Fruit fly (Drosophila melanogaster) whole organism, embryonic: ENCODE results near the gene nanos.

Experiments
- B-H2 ChIP-seq: fragments of 200-800 bp; sonication (Bioruptor generic); optimal IDR thresholded peaks from 2 replicates; lab custom pipeline; 2018; ENCODE audit warnings: missing biosample characterization, mild to moderate bottlenecking, missing genetic modification characterization
- CG10979 ChIP-seq: fragments of 200-800 bp; sonication (Bioruptor generic); optimal IDR thresholded peaks from 2 replicates; lab custom pipeline; 2018; ENCODE audit warnings: missing biosample characterization, mild to moderate bottlenecking, missing genetic modification characterization, moderate library complexity
- CG11456 ChIP-seq: fragments of 200-800 bp; sonication (Bioruptor generic); IDR thresholded peaks from 3 replicates; pipeline ENCODE4 v1.3.6; 2022; ENCODE audit warnings: missing biosample characterization, missing genetic modification characterization
- CG12219 ChIP-seq: fragments of 200-800 bp; sonication (Bioruptor generic); optimal IDR thresholded peaks from 3 replicates; lab custom pipeline; 2018; ENCODE audit warnings: missing biosample characterization, mild to moderate bottlenecking, missing genetic modification characterization
- CG15011 ChIP-seq: fragments of 200-800 bp; sonication (Bioruptor generic); optimal IDR thresholded peaks from 3 replicates; lab custom pipeline; 2018; ENCODE audit warnings: missing biosample characterization, mild to moderate bottlenecking, missing genetic modification characterization
- CG16813 ChIP-seq: fragments of 200-800 bp; sonication (Bioruptor generic); IDR thresholded peaks from 3 replicates; pipeline ENCODE4 v1.3.6; 2022; ENCODE audit warnings: missing biosample characterization, missing genetic modification characterization; ENCODE audit not compliant: partially characterized antibody
- CG16863 ChIP-seq: fragments of 200-800 bp; sonication (Bioruptor generic); optimal IDR thresholded peaks from 3 replicates; lab custom pipeline; 2016; ENCODE audit warnings: missing biosample characterization, missing genetic modification characterization
- CG1792 ChIP-seq: fragments of 200-800 bp; sonication (Bioruptor generic); optimal IDR thresholded peaks from 2 replicates; lab custom pipeline; 2016; ENCODE audit warnings: missing biosample characterization, missing genetic modification characterization
- CG18262 ChIP-seq: fragments of 200-800 bp; optimal IDR thresholded peaks from 3 replicates; lab custom pipeline; 2019; ENCODE audit warnings: missing biosample characterization, mild to moderate bottlenecking, missing genetic modification characterization, moderate library complexity
- CG18476 ChIP-seq: fragments of 200-800 bp; sonication (Bioruptor generic); optimal IDR thresholded peaks from 2 replicates; lab custom pipeline; 2016; ENCODE audit warnings: missing biosample characterization, mild to moderate bottlenecking, missing genetic modification characterization
- CG18764 ChIP-seq: fragments of 200-800 bp; sonication (Bioruptor generic); optimal IDR thresholded peaks from 3 replicates; lab custom pipeline; 2016; ENCODE audit warnings: missing biosample characterization, missing genetic modification characterization
- CG2120 ChIP-seq: fragments of 200-800 bp; sonication (Bioruptor generic); optimal IDR thresholded peaks from 3 replicates; lab custom pipeline; 2016; ENCODE audit warnings: missing biosample characterization, missing genetic modification characterization
- CG2199 ChIP-seq: fragments of 200-800 bp; sonication (Bioruptor generic); IDR thresholded peaks from 3 replicates; pipeline ENCODE4 v1.3.6; 2022; ENCODE audit warnings: missing biosample characterization, missing genetic modification characterization
- CG2678 ChIP-seq: fragments of 200-800 bp; sonication (Bioruptor generic); optimal IDR thresholded peaks from 3 replicates; lab custom pipeline; 2019; ENCODE audit warnings: missing biosample characterization, mild to moderate bottlenecking, missing genetic modification characterization, moderate library complexity
- CG32772 ChIP-seq: fragments of 200-800 bp; sonication (Bioruptor generic); IDR thresholded peaks from 2 replicates; pipeline ENCODE4 v1.3.6; 2022; ENCODE audit warnings: missing biosample characterization, missing genetic modification characterization
- CG34224 ChIP-seq: fragments of 200-800 bp; sonication (Bioruptor generic); IDR thresholded peaks from 3 replicates; pipeline ENCODE4 v1.3.6; 2022; ENCODE audit warnings: missing biosample characterization, missing genetic modification characterization; ENCODE audit not compliant: partially characterized antibody
- CG6683 ChIP-seq: fragments of 200-800 bp; sonication (Bioruptor generic); optimal IDR thresholded peaks from 2 replicates; lab custom pipeline; 2017; ENCODE audit warnings: missing biosample characterization, mild to moderate bottlenecking, missing genetic modification characterization, missing genetic modification reagents
- CG7839 ChIP-seq: fragments of 200-800 bp; sonication (Bioruptor generic); optimal IDR thresholded peaks from 3 replicates; lab custom pipeline; 2018; ENCODE audit warnings: missing biosample characterization, mild to moderate bottlenecking, missing genetic modification characterization, moderate library complexity
- CG7987 ChIP-seq: fragments of 200-800 bp; sonication (Bioruptor generic); optimal IDR thresholded peaks from 2 replicates; lab custom pipeline; 2018; ENCODE audit warnings: missing biosample characterization, mild to moderate bottlenecking, missing genetic modification characterization, moderate library complexity
- CG8089 ChIP-seq: fragments of 200-800 bp; sonication (Bioruptor generic); optimal IDR thresholded peaks from 3 replicates; lab custom pipeline; 2016; ENCODE audit warnings: missing biosample characterization, missing genetic modification characterization
- CG8478 ChIP-seq: fragments of >200 bp; optimal IDR thresholded peaks from 2 replicates; lab custom pipeline; 2018
- E2f2 ChIP-seq: fragments of 200-800 bp; sonication (Bioruptor generic); IDR thresholded peaks from 2 replicates; pipeline ENCODE4 v1.3.6; 2022; ENCODE audit warnings: missing biosample characterization, missing genetic modification characterization
- GATAe ChIP-seq: fragments of 200-800 bp; sonication (Bioruptor generic); conservative IDR thresholded peaks from 2 replicates; pipeline ENCODE4 v1.3.6; 2022; ENCODE audit warnings: missing biosample characterization, missing genetic modification characterization
- Hr3 ChIP-seq: fragments of 200-800 bp; sonication (Bioruptor generic); optimal IDR thresholded peaks from 3 replicates; lab custom pipeline; 2016; ENCODE audit warnings: missing biosample characterization, missing genetic modification characterization
- Med ChIP-seq: fragments of 200-800 bp; sonication (Bioruptor generic); peaks from one replicate; lab custom pipeline; 2016; ENCODE audit warnings: missing biosample characterization, missing genetic modification characterization, mild to moderate bottlenecking, inconsistent platforms, moderate library complexity
- Myb ChIP-seq: fragments of 200-800 bp; sonication (Bioruptor generic); optimal IDR thresholded peaks from 2 replicates; lab custom pipeline; 2016; ENCODE audit warnings: missing biosample characterization, missing genetic modification characterization
- Nf-YA ChIP-seq: fragments of 200-800 bp; sonication (Bioruptor generic); IDR thresholded peaks from 2 replicates; pipeline ENCODE4 v1.3.6; 2022; ENCODE audit warnings: missing biosample characterization, missing genetic modification characterization
- Stat92E ChIP-seq, 3 experiments: fragments of >200 bp in 2 of 3; fragments of 200-800 bp in 1 of 3; sonication (Bioruptor generic) in 1 of 3; optimal IDR thresholded peaks; 2 replicates each; lab custom pipeline; 2017 to 2019; ENCODE audit warnings: missing biosample characterization in 3 of 3, missing genetic modification characterization in 3 of 3, mild to moderate bottlenecking in 1 of 3, moderate library complexity in 1 of 3
- Vsx1 ChIP-seq: fragments of 200-800 bp; sonication (Bioruptor generic); optimal IDR thresholded peaks from 2 replicates; lab custom pipeline; 2017; ENCODE audit warnings: missing biosample characterization, mild to moderate bottlenecking, missing genetic modification characterization, missing genetic modification reagents
- bigmax ChIP-seq: fragments of 200-800 bp; sonication (Bioruptor generic); optimal IDR thresholded peaks from 2 replicates; lab custom pipeline; 2018; ENCODE audit warnings: missing biosample characterization, mild to moderate bottlenecking, missing genetic modification characterization
- bowl ChIP-seq: fragments of 200-800 bp; sonication (Bioruptor generic); IDR thresholded peaks from 2 replicates; pipeline ENCODE4 v1.3.6; 2022; ENCODE audit warnings: missing biosample characterization, missing genetic modification characterization
- chinmo ChIP-seq: fragments of 200-800 bp; sonication (Bioruptor generic); IDR thresholded peaks from 4 replicates; pipeline ENCODE4 v1.3.6; 2022; ENCODE audit warnings: missing biosample characterization, missing genetic modification characterization; ENCODE audit not compliant: partially characterized antibody
- corto ChIP-seq: fragments of 200-800 bp; sonication (Bioruptor generic); optimal IDR thresholded peaks from 2 replicates; lab custom pipeline; 2016; ENCODE audit warnings: missing biosample characterization, mild to moderate bottlenecking, missing genetic modification characterization, moderate library complexity
- disco-r ChIP-seq: fragments of 200-800 bp; sonication (Bioruptor generic); optimal IDR thresholded peaks from 2 replicates; lab custom pipeline; 2016; ENCODE audit warnings: missing biosample characterization, missing genetic modification characterization
- dm ChIP-seq: fragments of 200-800 bp; sonication (Bioruptor generic); optimal IDR thresholded peaks from 3 replicates; lab custom pipeline; 2016; ENCODE audit warnings: missing biosample characterization, missing genetic modification characterization
- dmrt11E ChIP-seq: fragments of 200-800 bp; sonication (Bioruptor generic); optimal IDR thresholded peaks from 3 replicates; lab custom pipeline; 2018; ENCODE audit warnings: missing biosample characterization, mild to moderate bottlenecking, missing genetic modification characterization, moderate library complexity
- emc ChIP-seq: fragments of 200-800 bp; sonication (Bioruptor generic); optimal IDR thresholded peaks from 2 replicates; lab custom pipeline; 2016; ENCODE audit warnings: missing biosample characterization, missing genetic modification characterization
- ems ChIP-seq: fragments of 200-800 bp; sonication (Bioruptor generic); optimal IDR thresholded peaks from 3 replicates; lab custom pipeline; 2016; ENCODE audit warnings: missing biosample characterization, missing genetic modification characterization
- fd96Cb ChIP-seq: fragments of 200-800 bp; sonication (Bioruptor generic); optimal IDR thresholded peaks from 2 replicates; lab custom pipeline; 2018; ENCODE audit warnings: missing biosample characterization, mild to moderate bottlenecking, missing genetic modification characterization, moderate library complexity
- h ChIP-seq: fragments of >200 bp; optimal IDR thresholded peaks from 2 replicates; lab custom pipeline; 2017
- jigr1 ChIP-seq: fragments of 200-800 bp; sonication (Bioruptor generic); IDR thresholded peaks from 3 replicates; pipeline ENCODE4 v1.3.6; 2022; ENCODE audit warnings: missing biosample characterization, missing genetic modification characterization
- jumu ChIP-seq: fragments of 200-800 bp; sonication (Bioruptor generic); optimal IDR thresholded peaks from 3 replicates; lab custom pipeline; 2016; ENCODE audit warnings: missing biosample characterization, missing genetic modification characterization
- lab ChIP-seq: fragments of 200-800 bp; sonication (Bioruptor generic); optimal IDR thresholded peaks from 3 replicates; lab custom pipeline; 2017; ENCODE audit warnings: missing biosample characterization, missing genetic modification characterization, mild to moderate bottlenecking, moderate library complexity, missing genetic modification reagents
- lov ChIP-seq, 2 experiments: fragments of 200-800 bp in 1 of 2; fragments of >200 bp in 1 of 2; sonication (Bioruptor generic) in 1 of 2; IDR thresholded peaks in 1 of 2; optimal IDR thresholded peaks in 1 of 2; 2 replicates in 1 of 2; 3 replicates in 1 of 2; pipeline versions ENCODE4 v1.3.6 to Lab custom; 2017 to 2022; ENCODE audit warnings: missing biosample characterization in 1 of 2, missing genetic modification characterization in 1 of 2
- mld ChIP-seq: fragments of 200-800 bp; sonication (Bioruptor generic); IDR thresholded peaks from 3 replicates; pipeline ENCODE4 v1.3.6; 2022; ENCODE audit warnings: missing biosample characterization, missing genetic modification characterization; ENCODE audit not compliant: partially characterized antibody
- nmo ChIP-seq: fragments of 200-800 bp; sonication (Bioruptor generic); optimal IDR thresholded peaks from 2 replicates; lab custom pipeline; 2018; ENCODE audit warnings: missing biosample characterization, mild to moderate bottlenecking, missing genetic modification characterization, moderate library complexity
- onecut ChIP-seq: fragments of 200-800 bp; sonication (Bioruptor generic); IDR thresholded peaks from 2 replicates; pipeline ENCODE4 v1.3.6; 2022; ENCODE audit warnings: missing biosample characterization, missing genetic modification characterization
- pan ChIP-seq, 4 experiments: fragments of >200 bp in 3 of 4; fragments of 200-800 bp in 1 of 4; sonication (Bioruptor generic) in 1 of 4; optimal IDR thresholded peaks in 3 of 4; IDR thresholded peaks in 1 of 4; 2 replicates each; pipeline versions ENCODE4 v1.3.6 to Lab custom; 2017 to 2022; ENCODE audit warnings: missing biosample characterization in 2 of 4, missing genetic modification characterization in 2 of 4, mixed read lengths in 1 of 4
- salm ChIP-seq: fragments of 200-800 bp; sonication (Bioruptor generic); optimal IDR thresholded peaks from 2 replicates; lab custom pipeline; 2018; ENCODE audit warnings: missing biosample characterization, mild to moderate bottlenecking, missing genetic modification characterization
- seq ChIP-seq: fragments of 200-800 bp; sonication (Bioruptor generic); IDR thresholded peaks from 2 replicates; pipeline ENCODE4 v1.3.6; 2022; ENCODE audit warnings: missing biosample characterization, missing genetic modification characterization
- zfh2 ChIP-seq: fragments of 200-800 bp; sonication (Bioruptor generic); optimal IDR thresholded peaks from 2 replicates; lab custom pipeline; 2016; ENCODE audit warnings: missing biosample characterization, missing genetic modification characterization

nanos gene

dm6 chr3R:19157997-19158396 lies 959 bp downstream of the nanos start (continued):
- TF ChIP-seq CG12219 (GFP tag; lab: Kevin White, UChicago): no peak
- no peak for TF ChIP-seq CG18262 (tag; lab: Kevin White, UChicago)
- no peak for TF ChIP-seq emc (GFP tag; lab: Kevin White, UChicago)
- no peak for TF ChIP-seq CG6683
- peak; percentile 22 for TF ChIP-seq CG2120
- no peak for TF ChIP-seq CG16813
- no peak for TF ChIP-seq CG18476 (GFP tag; lab: Kevin White, UChicago)
- no peak for TF ChIP-seq CG15011 (GFP tag; lab: Kevin White, UChicago)
- no peak for TF ChIP-seq Hr3
- TF ChIP-seq CG16863 (GFP tag; lab: Kevin White, UChicago): no peak
- no peak for TF ChIP-seq Vsx1
- no peak for TF ChIP-seq disco-r (GFP tag; lab: Kevin White, UChicago)
- TF ChIP-seq chinmo: no peak
- TF ChIP-seq CG2678: peak; percentile 40
- TF ChIP-seq pan (optimal IDR thresholded peaks at IDR 0.05; lab: Kevin White, UChicago): no peak
- TF ChIP-seq pan (GFP tag; optimal IDR thresholded peaks at IDR 0.05 in 1 of 2, IDR thresholded peaks at IDR 0.05 in 1 of 2): peak in 1 of 2 experiments; percentile 29
- peak; percentile 24 for TF ChIP-seq CG7839
- no peak for TF ChIP-seq dm
- TF ChIP-seq dmrt11E (tag; lab: Kevin White, UChicago): no peak
- TF ChIP-seq Med (GFP tag; lab: Kevin White, UChicago): peak; percentile 80
- peak; percentile 7 for TF ChIP-seq nmo
- TF ChIP-seq ems (GFP tag; lab: Kevin White, UChicago): no peak
- peak; percentile 6 for TF ChIP-seq CG10979 (tag; lab: Kevin White, UChicago)
- no peak for TF ChIP-seq salm
- no peak for TF ChIP-seq bowl (GFP tag; lab: Robert Waterston, UW)
- no peak for TF ChIP-seq GATAe (GFP tag; lab: Robert Waterston, UW)
- no peak for TF ChIP-seq h (lab: Kevin White, UChicago)
- no peak for TF ChIP-seq zfh2 (GFP tag; lab: Kevin White, UChicago)
- no peak for TF ChIP-seq CG18764 (GFP tag; lab: Kevin White, UChicago)
- no peak for TF ChIP-seq jigr1
- TF ChIP-seq CG7987 (GFP tag; lab: Kevin White, UChicago): no peak
- TF ChIP-seq CG1792 (GFP tag; lab: Kevin White, UChicago): no peak
- TF ChIP-seq corto: no peak
- TF ChIP-seq CG2199: no peak
- no peak for TF ChIP-seq CG8478 (lab: Kevin White, UChicago)
- TF ChIP-seq CG34224 (GFP tag; lab: Robert Waterston, UW): no peak
- no peak for TF ChIP-seq seq (GFP tag; lab: Robert Waterston, UW)
- TF ChIP-seq lab (GFP tag; lab: Kevin White, UChicago): no peak
- no peak for TF ChIP-seq Stat92E (GFP tag; optimal IDR thresholded peaks at IDR 0.05; lab: Kevin White, UChicago)
- TF ChIP-seq fd96Cb (tag; lab: Kevin White, UChicago): no peak
- no peak for TF ChIP-seq CG8089 (GFP tag; lab: Kevin White, UChicago)
- TF ChIP-seq B-H2: no peak
- no peak for TF ChIP-seq onecut (GFP tag; lab: Robert Waterston, UW)
- TF ChIP-seq jumu (GFP tag; lab: Kevin White, UChicago): no peak
- TF ChIP-seq CG11456 (GFP tag; lab: Robert Waterston, UW): no peak
- TF ChIP-seq CG32772 (GFP tag; lab: Robert Waterston, UW): peak; percentile 35; the same call in 1 of the 2 replicates
- TF ChIP-seq bigmax: no peak
- TF ChIP-seq lov (optimal IDR thresholded peaks at IDR 0.05; lab: Kevin White, UChicago): no peak
- no peak for TF ChIP-seq lov (GFP tag; IDR thresholded peaks at IDR 0.05; lab: Robert Waterston, UW)
- TF ChIP-seq mld (GFP tag; lab: Robert Waterston, UW): no peak
- no peak for TF ChIP-seq Myb
- no peak for TF ChIP-seq E2f2 (GFP tag; lab: Robert Waterston, UW)
- no peak for TF ChIP-seq Nf-YA (GFP tag; lab: Robert Waterston, UW)
